Fruit fly (Drosophila melanogaster) whole organism, embryonic: ENCODE results near the gene CG9263.
A peak's percentile ranks its signal among the peaks of the same experiment; 100 is the strongest.

Source experiments
- Ada2b ChIP-seq: fragments of 200-800 bp; sonication (Bioruptor generic); IDR thresholded peaks from 2 replicates; pipeline ENCODE4 v1.3.6; 2022; ENCODE audit warnings: missing biosample characterization, missing genetic modification characterization
- C15 ChIP-seq: fragments of 200-800 bp; sonication (Bioruptor generic); IDR thresholded peaks from 3 replicates; pipeline ENCODE4 v1.3.6; 2022; ENCODE audit warnings: missing biosample characterization, missing genetic modification characterization
- CG10267 ChIP-seq: fragments of 200-800 bp; sonication (Bioruptor generic); optimal IDR thresholded peaks from 2 replicates; lab custom pipeline; 2018; ENCODE audit warnings: missing biosample characterization, mild to moderate bottlenecking, missing genetic modification characterization, moderate library complexity
- CG10366 ChIP-seq: fragments of 200-800 bp; sonication (Bioruptor generic); IDR thresholded peaks from 2 replicates; pipeline ENCODE4 v1.3.6; 2022; ENCODE audit warnings: missing biosample characterization, missing genetic modification characterization
- CG14050 ChIP-seq: fragments of 200-800 bp; sonication (Bioruptor generic); IDR thresholded peaks from 3 replicates; pipeline ENCODE4 v1.3.6; 2022; ENCODE audit warnings: missing biosample characterization, missing genetic modification characterization
- CG16779 ChIP-seq: fragments of 200-800 bp; sonication (Bioruptor generic); IDR thresholded peaks from 2 replicates; pipeline ENCODE4 v1.3.6; 2022; ENCODE audit warnings: missing biosample characterization, missing genetic modification characterization
- CG17186 ChIP-seq: fragments of 200-800 bp; sonication (Bioruptor generic); optimal IDR thresholded peaks from 3 replicates; lab custom pipeline; 2017; ENCODE audit warnings: missing biosample characterization, missing genetic modification reagents, missing genetic modification characterization
- CG17328 ChIP-seq: fragments of 200-800 bp; sonication (Bioruptor generic); IDR thresholded peaks from 2 replicates; pipeline ENCODE4 v1.3.6; 2022; ENCODE audit warnings: missing biosample characterization, missing genetic modification characterization
- CG17568 ChIP-seq: fragments of 200-800 bp; sonication (Bioruptor generic); optimal IDR thresholded peaks from 2 replicates; lab custom pipeline; 2018; ENCODE audit warnings: missing biosample characterization, mild to moderate bottlenecking, missing genetic modification characterization, moderate library complexity
- CG2712 ChIP-seq: fragments of 200-800 bp; optimal IDR thresholded peaks from 3 replicates; lab custom pipeline; 2019; ENCODE audit warnings: missing biosample characterization, mild to moderate bottlenecking, missing genetic modification characterization, moderate library complexity
- CG33213 ChIP-seq: fragments of 200-800 bp; sonication (Bioruptor generic); optimal IDR thresholded peaks from 3 replicates; lab custom pipeline; 2016; ENCODE audit warnings: missing biosample characterization, missing genetic modification characterization
- CG34224 ChIP-seq: fragments of 200-800 bp; sonication (Bioruptor generic); IDR thresholded peaks from 3 replicates; pipeline ENCODE4 v1.3.6; 2022; ENCODE audit warnings: missing biosample characterization, missing genetic modification characterization; ENCODE audit not compliant: partially characterized antibody
- CG4854 ChIP-seq: fragments of 200-800 bp; sonication (Bioruptor generic); optimal IDR thresholded peaks from 2 replicates; lab custom pipeline; 2016; ENCODE audit warnings: missing biosample characterization, missing genetic modification characterization, inconsistent platforms
- CG6654 ChIP-seq: fragments of 200-800 bp; sonication (Bioruptor generic); optimal IDR thresholded peaks from 2 replicates; lab custom pipeline; 2017; ENCODE audit warnings: missing biosample characterization, mild to moderate bottlenecking, missing genetic modification characterization
- CG7786 ChIP-seq: fragments of 200-800 bp; sonication (Bioruptor generic); optimal IDR thresholded peaks from 2 replicates; lab custom pipeline; 2016; ENCODE audit warnings: missing biosample characterization, missing genetic modification characterization
- CG7987 ChIP-seq: fragments of 200-800 bp; sonication (Bioruptor generic); optimal IDR thresholded peaks from 2 replicates; lab custom pipeline; 2018; ENCODE audit warnings: missing biosample characterization, mild to moderate bottlenecking, missing genetic modification characterization, moderate library complexity
- CG8478 ChIP-seq: fragments of >200 bp; optimal IDR thresholded peaks from 2 replicates; lab custom pipeline; 2018
- CG9932 ChIP-seq: fragments of 200-800 bp; sonication (Bioruptor generic); IDR thresholded peaks from 2 replicates; pipeline ENCODE4 v1.3.6; 2022; ENCODE audit warnings: missing biosample characterization, missing genetic modification characterization
- D19A ChIP-seq: fragments of 200-800 bp; optimal IDR thresholded peaks from 3 replicates; lab custom pipeline; 2019; ENCODE audit warnings: missing biosample characterization, mild to moderate bottlenecking, missing genetic modification characterization, moderate library complexity
- Elba2 ChIP-seq: fragments of 200-800 bp; sonication (Bioruptor generic); optimal IDR thresholded peaks from 3 replicates; lab custom pipeline; 2016; ENCODE audit warnings: missing biosample characterization, missing genetic modification characterization
- Ets97D ChIP-seq: fragments of 200-800 bp; sonication (Bioruptor generic); optimal IDR thresholded peaks from 3 replicates; lab custom pipeline; 2016; ENCODE audit warnings: missing biosample characterization, missing genetic modification characterization
- Fer1 ChIP-seq: fragments of 200-800 bp; sonication (Bioruptor generic); optimal IDR thresholded peaks from 2 replicates; lab custom pipeline; 2017; ENCODE audit warnings: missing biosample characterization, mild to moderate bottlenecking, missing genetic modification characterization
- H2.0 ChIP-seq: fragments of 200-800 bp; sonication (Bioruptor generic); IDR thresholded peaks from 2 replicates; pipeline ENCODE4 v1.3.6; 2022; ENCODE audit warnings: missing biosample characterization, missing genetic modification characterization
- HLH3B ChIP-seq: fragments of 200-800 bp; sonication (Bioruptor generic); IDR thresholded peaks from 2 replicates; pipeline ENCODE4 v1.3.6; 2022; ENCODE audit warnings: missing biosample characterization, missing genetic modification characterization
- Hand ChIP-seq: fragments of 200-800 bp; sonication (Bioruptor generic); optimal IDR thresholded peaks from 2 replicates; lab custom pipeline; 2017; ENCODE audit warnings: mild to moderate bottlenecking, missing biosample characterization, missing genetic modification reagents, missing genetic modification characterization
- NFAT ChIP-seq: fragments of 200-800 bp; sonication (Bioruptor generic); IDR thresholded peaks from 2 replicates; pipeline ENCODE4 v1.3.6; 2022; ENCODE audit warnings: missing biosample characterization, missing genetic modification characterization
- ac ChIP-seq: fragments of 200-800 bp; sonication (Bioruptor generic); optimal IDR thresholded peaks from 3 replicates; lab custom pipeline; 2017; ENCODE audit warnings: missing biosample characterization, mild to moderate bottlenecking, missing genetic modification characterization
- al ChIP-seq: fragments of 200-800 bp; sonication (Bioruptor generic); IDR thresholded peaks from 2 replicates; pipeline ENCODE4 v1.3.6; 2022; ENCODE audit warnings: missing biosample characterization, missing genetic modification characterization
- ash1 ChIP-seq: fragments of 200-800 bp; sonication (Bioruptor generic); optimal IDR thresholded peaks from 2 replicates; lab custom pipeline; 2018; ENCODE audit warnings: missing biosample characterization, mild to moderate bottlenecking, missing genetic modification characterization
- br ChIP-seq: fragments of >200 bp; optimal IDR thresholded peaks from 2 replicates; lab custom pipeline; 2017
- chif ChIP-seq, 2 experiments: fragments of 200-800 bp; sonication (Bioruptor generic); optimal IDR thresholded peaks; 3 replicates each; lab custom pipeline; 2016; ENCODE audit warnings: missing biosample characterization in 2 of 2, missing genetic modification characterization in 2 of 2
- esg ChIP-seq: fragments of 200-800 bp; sonication (Bioruptor generic); conservative IDR thresholded peaks from 2 replicates; pipeline ENCODE4 v1.3.6; 2022; ENCODE audit warnings: missing biosample characterization, missing genetic modification characterization
- fd3F ChIP-seq: fragments of 200-800 bp; sonication (Bioruptor generic); optimal IDR thresholded peaks from 2 replicates; lab custom pipeline; 2018; ENCODE audit warnings: missing biosample characterization, mild to moderate bottlenecking, missing genetic modification characterization, moderate library complexity
- fd64A ChIP-seq: fragments of 200-800 bp; sonication (Bioruptor generic); optimal IDR thresholded peaks from 3 replicates; lab custom pipeline; 2018; ENCODE audit warnings: missing biosample characterization, mild to moderate bottlenecking, missing genetic modification characterization
- gsb-n ChIP-seq: fragments of 200-800 bp; sonication (Bioruptor generic); optimal IDR thresholded peaks from 3 replicates; lab custom pipeline; 2018; ENCODE audit warnings: missing biosample characterization, mild to moderate bottlenecking, missing genetic modification characterization
- hb ChIP-seq: fragments of 200-800 bp; sonication (Bioruptor generic); IDR thresholded peaks from 3 replicates; pipeline ENCODE4 v1.3.6; 2022; ENCODE audit warnings: missing biosample characterization, missing genetic modification characterization; ENCODE audit not compliant: partially characterized antibody
- hkb ChIP-seq, 2 experiments: fragments of 200-800 bp in 1 of 2; fragments of >200 bp in 1 of 2; sonication (Bioruptor generic) in 1 of 2; IDR thresholded peaks in 1 of 2; optimal IDR thresholded peaks in 1 of 2; 2 replicates each; pipeline versions ENCODE4 v1.3.6 to Lab custom; 2017 to 2022; ENCODE audit warnings: missing biosample characterization in 1 of 2, missing genetic modification characterization in 1 of 2
- ind ChIP-seq: fragments of 200-800 bp; sonication (Bioruptor generic); optimal IDR thresholded peaks from 3 replicates; lab custom pipeline; 2016; ENCODE audit warnings: missing biosample characterization, missing genetic modification characterization
- insv ChIP-seq, 2 experiments: fragments of 200-800 bp; sonication (Bioruptor generic); optimal IDR thresholded peaks; 3 replicates each; lab custom pipeline; 2016 to 2018; ENCODE audit warnings: missing biosample characterization in 2 of 2, missing genetic modification characterization in 2 of 2
- maf-S ChIP-seq: fragments of 200-800 bp; sonication (Bioruptor generic); optimal IDR thresholded peaks from 2 replicates; lab custom pipeline; 2016; ENCODE audit warnings: missing biosample characterization, missing genetic modification characterization
- mld ChIP-seq: fragments of 200-800 bp; sonication (Bioruptor generic); IDR thresholded peaks from 3 replicates; pipeline ENCODE4 v1.3.6; 2022; ENCODE audit warnings: missing biosample characterization, missing genetic modification characterization; ENCODE audit not compliant: partially characterized antibody
- nau ChIP-seq: fragments of 200-800 bp; sonication (Bioruptor generic); optimal IDR thresholded peaks from 3 replicates; lab custom pipeline; 2017; ENCODE audit warnings: missing biosample characterization, mild to moderate bottlenecking, missing genetic modification characterization, missing genetic modification reagents
- pb ChIP-seq: fragments of 200-800 bp; sonication (Bioruptor generic); optimal IDR thresholded peaks from 3 replicates; lab custom pipeline; 2016; ENCODE audit warnings: missing biosample characterization, missing genetic modification characterization
- pfk ChIP-seq: fragments of 200-800 bp; sonication (Bioruptor generic); optimal IDR thresholded peaks from 2 replicates; lab custom pipeline; 2018; ENCODE audit warnings: missing biosample characterization, mild to moderate bottlenecking, missing genetic modification characterization, moderate library complexity
- pho ChIP-seq: fragments of 200-800 bp; sonication (Bioruptor generic); optimal IDR thresholded peaks from 2 replicates; lab custom pipeline; 2016; ENCODE audit warnings: missing biosample characterization, missing genetic modification characterization
- seq ChIP-seq: fragments of 200-800 bp; sonication (Bioruptor generic); IDR thresholded peaks from 2 replicates; pipeline ENCODE4 v1.3.6; 2022; ENCODE audit warnings: missing biosample characterization, missing genetic modification characterization
- shn ChIP-seq: fragments of 200-800 bp; sonication (Bioruptor generic); optimal IDR thresholded peaks from 3 replicates; lab custom pipeline; 2016; ENCODE audit warnings: missing biosample characterization, missing genetic modification characterization
- trem ChIP-seq: fragments of 200-800 bp; optimal IDR thresholded peaks from 3 replicates; lab custom pipeline; 2019; ENCODE audit warnings: missing biosample characterization, mild to moderate bottlenecking, missing genetic modification characterization, moderate library complexity
- vnd ChIP-seq: fragments of 200-800 bp; sonication (Bioruptor generic); IDR thresholded peaks from 3 replicates; pipeline ENCODE4 v1.3.6; 2022; ENCODE audit warnings: missing biosample characterization, missing genetic modification characterization; ENCODE audit not compliant: partially characterized antibody

Gene CG9263

DNA sequence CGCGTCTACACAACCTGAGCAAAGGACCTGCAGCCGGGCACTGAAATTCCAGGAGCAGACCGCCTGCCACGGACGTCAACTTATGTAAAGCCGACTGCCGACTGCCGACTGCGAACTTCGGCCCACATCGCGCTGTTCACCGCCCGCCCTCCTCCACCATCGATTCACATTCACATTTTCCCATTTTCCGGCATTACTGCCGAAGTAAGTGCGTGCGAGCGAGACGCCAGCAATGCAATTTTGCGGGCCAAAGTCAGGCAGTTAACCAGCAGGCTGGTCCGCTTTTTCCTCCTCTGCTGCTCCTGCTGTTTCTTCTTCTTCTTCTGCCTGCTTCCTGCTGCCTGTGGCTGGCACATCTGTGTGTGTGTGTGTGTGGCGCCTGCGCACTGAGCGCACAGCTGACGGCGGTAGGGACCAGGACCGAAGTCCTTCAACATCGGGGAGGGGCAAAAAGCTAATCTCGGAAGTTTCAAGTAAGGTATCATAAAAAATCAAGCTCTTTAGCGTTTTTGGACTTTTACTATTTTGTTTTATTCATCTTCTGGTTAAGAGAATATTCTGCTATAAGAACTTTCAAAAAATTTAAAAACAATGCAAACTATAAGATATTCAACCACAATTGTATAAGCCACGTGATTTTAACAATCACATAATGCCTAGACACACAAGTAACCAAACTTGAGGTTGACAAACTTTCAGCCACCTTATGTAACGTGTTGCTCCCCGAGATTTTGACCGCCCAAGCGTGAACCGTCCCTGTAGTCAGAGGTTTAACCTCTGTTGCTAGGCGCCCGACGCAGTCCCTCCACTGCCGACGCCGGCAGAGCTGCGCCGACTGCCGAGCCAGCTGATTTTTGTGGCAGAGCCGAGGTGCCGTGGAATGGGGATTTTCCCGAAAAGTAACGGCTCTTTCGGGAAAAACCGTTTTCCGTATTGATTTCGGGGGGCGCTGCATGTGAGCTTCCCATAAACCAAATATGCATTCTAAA, 5.7 kb upstream of the CG9263 start (continued):
- no peak for TF ChIP-seq CG17328 (GFP tag; lab: Robert Waterston, UW)
- no peak for TF ChIP-seq CG4854 (GFP tag; lab: Kevin White, UChicago)
- peak; percentile 53 for TF ChIP-seq CG9932 (GFP tag; lab: Robert Waterston, UW)
- peak; percentile 34 for TF ChIP-seq NFAT (GFP tag; lab: Robert Waterston, UW)
- TF ChIP-seq CG8478 (lab: Kevin White, UChicago): no peak
- TF ChIP-seq hb (GFP tag; lab: Robert Waterston, UW): no peak
- no peak for TF ChIP-seq ac
- peak; percentile 62 for TF ChIP-seq pho
- TF ChIP-seq CG6654: no peak
- no peak for TF ChIP-seq fd64A (GFP tag; lab: Kevin White, UChicago)
- TF ChIP-seq CG14050 (GFP tag; lab: Robert Waterston, UW): no peak
- peak; percentile 3 to 67 for TF ChIP-seq chif (GFP tag; optimal IDR thresholded peaks at IDR 0.05; lab: Kevin White, UChicago)
- peak; percentile 15 for TF ChIP-seq CG10267 (tag; lab: Kevin White, UChicago)
- TF ChIP-seq Elba2 (GFP tag; lab: Kevin White, UChicago): no peak
- no peak for TF ChIP-seq shn (GFP tag; lab: Kevin White, UChicago)
- TF ChIP-seq gsb-n (tag; lab: Kevin White, UChicago): no peak
- TF ChIP-seq nau (GFP tag; lab: Kevin White, UChicago): peak; percentile 34
- no peak for TF ChIP-seq CG34224 (GFP tag; lab: Robert Waterston, UW)
- peak; percentile 12 for TF ChIP-seq Hand
- TF ChIP-seq trem (tag; lab: Kevin White, UChicago): peak; percentile 9
- TF ChIP-seq Fer1 (GFP tag; lab: Kevin White, UChicago): peak; percentile 11
- no peak for TF ChIP-seq vnd (GFP tag; lab: Robert Waterston, UW)
- TF ChIP-seq pfk (GFP tag; lab: Kevin White, UChicago): no peak
- peak; percentile 32; the same call in 1 of the 2 replicates for TF ChIP-seq esg (GFP tag; lab: Robert Waterston, UW)
- TF ChIP-seq fd3F: no peak
- TF ChIP-seq insv (GFP tag; optimal IDR thresholded peaks at IDR 0.05; lab: Kevin White, UChicago): no peak
- TF ChIP-seq CG10366: no peak; the same call in 1 of the 2 replicates
- TF ChIP-seq C15 (GFP tag; lab: Robert Waterston, UW): no peak
- TF ChIP-seq br: no peak
- no peak for TF ChIP-seq hkb (optimal IDR thresholded peaks at IDR 0.05; lab: Kevin White, UChicago)
- no peak for TF ChIP-seq hkb (GFP tag; IDR thresholded peaks at IDR 0.05; lab: Robert Waterston, UW)
- peak; percentile 28 for TF ChIP-seq D19A (tag; lab: Kevin White, UChicago)
- TF ChIP-seq CG17186 (GFP tag; lab: Kevin White, UChicago): no peak
- TF ChIP-seq Ets97D (GFP tag; lab: Kevin White, UChicago): no peak
- TF ChIP-seq CG7987 (GFP tag; lab: Kevin White, UChicago): no peak
- 0 out of 2 replicates have a peak, but pooled peaks have one; percentile 21 for TF ChIP-seq Ada2b (GFP tag; lab: Robert Waterston, UW)
- TF ChIP-seq HLH3B (GFP tag; lab: Robert Waterston, UW): no peak
- TF ChIP-seq al: no peak
- no peak for TF ChIP-seq H2.0
- TF ChIP-seq ash1 (GFP tag; lab: Kevin White, UChicago): no peak
- no peak for TF ChIP-seq CG16779
- TF ChIP-seq CG17568 (GFP tag; lab: Kevin White, UChicago): no peak
- TF ChIP-seq seq (GFP tag; lab: Robert Waterston, UW): no peak
- TF ChIP-seq mld: no peak
- peak; percentile 48 for TF ChIP-seq ind (GFP tag; lab: Kevin White, UChicago)
- peak; percentile 29 for TF ChIP-seq pb (GFP tag; lab: Kevin White, UChicago)
- TF ChIP-seq CG2712 (tag; lab: Kevin White, UChicago): peak; percentile 63
- TF ChIP-seq CG33213 (GFP tag; lab: Kevin White, UChicago): no peak
- TF ChIP-seq maf-S (GFP tag; lab: Kevin White, UChicago): peak; percentile 54
- TF ChIP-seq CG7786 (GFP tag; lab: Kevin White, UChicago): peak; percentile 76
